Fruit fly (Drosophila melanogaster): ENCODE data around the gene Akh.
A peak's percentile ranks its signal among the peaks of the same experiment; 100 is the strongest.

The Akh gene

dm6 chr3L:4108844-4109494 lies 32.3 kb upstream of the Akh start (continued):
- TF ChIP-seq aop (GFP tag; IDR thresholded peaks at IDR 0.05) = no peak
- peak; percentile 74 for TF ChIP-seq odd (GFP tag; optimal IDR thresholded peaks at IDR 0.05)
- no peak for TF ChIP-seq luna (GFP tag; optimal IDR thresholded peaks at IDR 0.05)
- peak; percentile 81 for TF ChIP-seq CG2712 (tag; optimal IDR thresholded peaks at IDR 0.05)
- peak; percentile 29 for TF ChIP-seq Kr (GFP tag; optimal IDR thresholded peaks at IDR 0.05)
- peak; percentile 71 for TF ChIP-seq CG10267 (tag; optimal IDR thresholded peaks at IDR 0.05)
- TF ChIP-seq kni (GFP tag; optimal IDR thresholded peaks at IDR 0.05) = no peak
- TF ChIP-seq CG7786 (GFP tag; optimal IDR thresholded peaks at IDR 0.05) = peak; percentile 54
- peak; percentile 78 for TF ChIP-seq CG31441 (GFP tag; IDR thresholded peaks at IDR 0.05)
- peak; percentile 69 for TF ChIP-seq unpg (GFP tag; optimal IDR thresholded peaks at IDR 0.05)
- no peak for TF ChIP-seq CG3065 (GFP tag; optimal IDR thresholded peaks at IDR 0.05)
- TF ChIP-seq CG14667 (GFP tag; IDR thresholded peaks at IDR 0.05) = peak; percentile 38; the same call in 1 of the 2 replicates
- peak; percentile 74 for TF ChIP-seq Ptx1 (GFP tag; IDR thresholded peaks at IDR 0.05)
- TF ChIP-seq grn (GFP tag; optimal IDR thresholded peaks at IDR 0.05) = no peak
- peak; percentile 76 to 78 for TF ChIP-seq dpn (GFP tag; optimal IDR thresholded peaks at IDR 0.05)
- TF ChIP-seq Ets65A (GFP tag) = peak; percentile 69
- peak; percentile 61 for TF ChIP-seq tap (tag; optimal IDR thresholded peaks at IDR 0.05)
- TF ChIP-seq az2 (GFP tag; optimal IDR thresholded peaks at IDR 0.05) = peak; percentile 76
- no peak for TF ChIP-seq Sry-β (GFP tag; optimal IDR thresholded peaks at IDR 0.05)
- TF ChIP-seq lola (GFP tag; optimal IDR thresholded peaks at IDR 0.05) = peak in 1 of 3 experiments; percentile 80
- TF ChIP-seq CG2129 (GFP tag; IDR thresholded peaks at IDR 0.05; ENCODE audit: partially characterized antibody) = no peak
- TF ChIP-seq GATAe (GFP tag; conservative IDR thresholded peaks at IDR 0.05) = no peak
- TF ChIP-seq ro (GFP tag; IDR thresholded peaks at IDR 0.05) = peak; percentile 32; the same call in 1 of the 2 replicates
- TF ChIP-seq usp (GFP tag; optimal IDR thresholded peaks at IDR 0.05) = no peak
- TF ChIP-seq CG14050 (GFP tag; IDR thresholded peaks at IDR 0.05) = no peak; the same call in 2 of the 3 replicates
- peak; percentile 46 for TF ChIP-seq salm (tag; optimal IDR thresholded peaks at IDR 0.05)
- no peak for TF ChIP-seq jigr1 (GFP tag; IDR thresholded peaks at IDR 0.05)
- TF ChIP-seq CG43689 (GFP tag; IDR thresholded peaks at IDR 0.05) = no peak
- peak; percentile 56 for TF ChIP-seq Fer3 (tag; optimal IDR thresholded peaks at IDR 0.05)
- peak; percentile 22 for TF ChIP-seq CG34376 (GFP tag; optimal IDR thresholded peaks at IDR 0.05)
- TF ChIP-seq CG14860 (GFP tag; IDR thresholded peaks at IDR 0.05; ENCODE audit: partially characterized antibody) = no peak
- no peak for TF ChIP-seq sens-2 (GFP tag; IDR thresholded peaks at IDR 0.05)
- TF ChIP-seq exex (tag; optimal IDR thresholded peaks at IDR 0.05) = peak; percentile 5
- peak; percentile 53 for TF ChIP-seq Hand (GFP tag; optimal IDR thresholded peaks at IDR 0.05)
- TF ChIP-seq gcm2 (GFP tag; optimal IDR thresholded peaks at IDR 0.05) = no peak
- peak; percentile 74 for TF ChIP-seq fd96Cb (tag; optimal IDR thresholded peaks at IDR 0.05)
- peak in 1 of 2 experiments; percentile 63 for TF ChIP-seq Hr78 (GFP tag; optimal IDR thresholded peaks at IDR 0.05)
- TF ChIP-seq CG15696 (tag; optimal IDR thresholded peaks at IDR 0.05) = peak; percentile 51
- no peak for TF ChIP-seq corto (GFP tag; optimal IDR thresholded peaks at IDR 0.05)
- peak; percentile 47 for TF ChIP-seq NC2β (GFP tag; optimal IDR thresholded peaks at IDR 0.05)
- TF ChIP-seq Hr3 (GFP tag; optimal IDR thresholded peaks at IDR 0.05) = peak; percentile 69
- no peak for TF ChIP-seq CG4360 (GFP tag; IDR thresholded peaks at IDR 0.05)
- TF ChIP-seq dm (GFP tag; optimal IDR thresholded peaks at IDR 0.05) = peak; percentile 26
- TF ChIP-seq HLH4C (GFP tag; IDR thresholded peaks at IDR 0.05; ENCODE audit: partially characterized antibody) = no peak
- TF ChIP-seq CG2116 (GFP tag; optimal IDR thresholded peaks at IDR 0.05) = peak; percentile 23
- TF ChIP-seq gsb-n (tag; optimal IDR thresholded peaks at IDR 0.05) = peak; percentile 67
- TF ChIP-seq dysf (GFP tag; IDR thresholded peaks at IDR 0.05) = peak; percentile 80
- peak; percentile 68 for TF ChIP-seq CG17385 (GFP tag; optimal IDR thresholded peaks at IDR 0.05)
- peak; percentile 85 for TF ChIP-seq CG7839 (tag; optimal IDR thresholded peaks at IDR 0.05)

Data from whole organism, embryonic.